Worm (Caenorhabditis elegans) whole organism, L2 larva: ENCODE data around the gene Y105C5A.1269.

Experiments
- ZK546.5 ChIP-seq: sonication (generic microtip); optimal IDR thresholded peaks from 2 replicates; lab custom pipeline; 2017; ENCODE audit warnings: missing biosample characterization, missing genetic modification characterization
- alr-1 ChIP-seq: fragments of 150-350 bp; optimal IDR thresholded peaks from 2 replicates; lab custom pipeline; 2014; ENCODE audit warnings: missing biosample characterization, missing genetic modification characterization
- nhr-10 ChIP-seq: sonication (generic microtip); optimal IDR thresholded peaks from 2 replicates; lab custom pipeline; 2017; ENCODE audit warnings: missing biosample characterization, missing genetic modification characterization
- nhr-11 ChIP-seq: fragments of 150-350 bp; optimal IDR thresholded peaks from 2 replicates; lab custom pipeline; 2014; ENCODE audit warnings: missing biosample characterization, missing genetic modification characterization

ce11 chrIV:15814044-15814443 is 33.2 kb upstream of the Y105C5A.1269 start:
- TF ChIP-seq ZK546.5, result no peak
- TF ChIP-seq nhr-11 (tag; lab: Kevin White, UChicago), result no peak
- TF ChIP-seq alr-1 (tag; lab: Kevin White, UChicago), result no peak
- TF ChIP-seq nhr-10, result no peak
